Fruit fly (Drosophila melanogaster) whole organism, embryonic: Measurements from ENCODE around the gene Mct1.

ENCODE experiments used
- Antp ChIP-seq: fragments of 200-800 bp; sonication (Bioruptor generic); optimal IDR thresholded peaks from 3 replicates; lab custom pipeline; 2016; ENCODE audit warnings: missing biosample characterization, missing genetic modification characterization
- Bdp1 ChIP-seq: fragments of 200-800 bp; sonication (Bioruptor generic); optimal IDR thresholded peaks from 3 replicates; lab custom pipeline; 2016; ENCODE audit warnings: missing biosample characterization, missing genetic modification characterization
- C15 ChIP-seq: fragments of 200-800 bp; sonication (Bioruptor generic); IDR thresholded peaks from 3 replicates; pipeline ENCODE4 v1.3.6; 2022; ENCODE audit warnings: missing biosample characterization, missing genetic modification characterization
- CG10959 ChIP-seq: fragments of 200-800 bp; sonication (Bioruptor generic); IDR thresholded peaks from 2 replicates; pipeline ENCODE4 v1.3.6; 2022; ENCODE audit warnings: missing biosample characterization, missing genetic modification characterization
- CG11696 ChIP-seq: fragments of 200-800 bp; sonication (Bioruptor generic); IDR thresholded peaks from 2 replicates; pipeline ENCODE4 v1.3.6; 2022; ENCODE audit warnings: missing biosample characterization, missing genetic modification characterization
- CG13894 ChIP-seq: fragments of 200-800 bp; sonication (Bioruptor generic); optimal IDR thresholded peaks from 3 replicates; lab custom pipeline; 2018; ENCODE audit warnings: missing biosample characterization, mild to moderate bottlenecking, missing genetic modification characterization, moderate library complexity
- CG15479 ChIP-seq: fragments of 200-800 bp; sonication (Bioruptor generic); optimal IDR thresholded peaks from 3 replicates; lab custom pipeline; 2019; ENCODE audit warnings: missing biosample characterization, mild to moderate bottlenecking, missing genetic modification characterization, moderate library complexity
- CG1792 ChIP-seq: fragments of 200-800 bp; sonication (Bioruptor generic); optimal IDR thresholded peaks from 2 replicates; lab custom pipeline; 2016; ENCODE audit warnings: missing biosample characterization, missing genetic modification characterization
- CG18011 ChIP-seq: fragments of 200-800 bp; sonication (Bioruptor generic); optimal IDR thresholded peaks from 2 replicates; lab custom pipeline; 2017; ENCODE audit warnings: missing biosample characterization, missing genetic modification characterization, mild to moderate bottlenecking, moderate library complexity, missing genotype
- CG18619 ChIP-seq: fragments of 200-800 bp; sonication (Bioruptor generic); optimal IDR thresholded peaks from 3 replicates; lab custom pipeline; 2017; ENCODE audit warnings: missing biosample characterization, mild to moderate bottlenecking, missing genetic modification characterization
- CG2678 ChIP-seq: fragments of 200-800 bp; sonication (Bioruptor generic); optimal IDR thresholded peaks from 3 replicates; lab custom pipeline; 2019; ENCODE audit warnings: missing biosample characterization, mild to moderate bottlenecking, missing genetic modification characterization, moderate library complexity
- CG2875 ChIP-seq: fragments of 200-800 bp; sonication (Bioruptor generic); optimal IDR thresholded peaks from 2 replicates; lab custom pipeline; 2017; ENCODE audit warnings: missing biosample characterization, mild to moderate bottlenecking, missing genetic modification characterization, missing genetic modification reagents
- CG30020 ChIP-seq: fragments of 200-800 bp; optimal IDR thresholded peaks from 2 replicates; lab custom pipeline; 2019; ENCODE audit warnings: missing biosample characterization, mild to moderate bottlenecking, missing genetic modification characterization, moderate library complexity
- CG3726 ChIP-seq: fragments of 200-800 bp; sonication (Bioruptor generic); IDR thresholded peaks from 3 replicates; pipeline ENCODE4, ENCODE4 v1.3.6; 2022; ENCODE audit warnings: missing biosample characterization, missing genetic modification characterization
- CG4820 ChIP-seq: fragments of 200-800 bp; sonication (Bioruptor generic); optimal IDR thresholded peaks from 3 replicates; lab custom pipeline; 2016; ENCODE audit warnings: missing biosample characterization, missing genetic modification characterization
- CG6791 ChIP-seq: fragments of 200-800 bp; sonication (Bioruptor generic); IDR thresholded peaks from 3 replicates; pipeline ENCODE4 v1.3.6; 2022; ENCODE audit warnings: missing biosample characterization, missing genetic modification characterization; ENCODE audit not compliant: partially characterized antibody
- CG8388 ChIP-seq: fragments of 200-800 bp; sonication (Bioruptor generic); optimal IDR thresholded peaks from 2 replicates; lab custom pipeline; 2019; ENCODE audit warnings: missing biosample characterization, mild to moderate bottlenecking, missing genetic modification characterization, moderate library complexity
- CG9797 ChIP-seq: fragments of 200-800 bp; sonication (Bioruptor generic); optimal IDR thresholded peaks from 3 replicates; lab custom pipeline; 2018; ENCODE audit warnings: missing biosample characterization, mild to moderate bottlenecking, missing genetic modification characterization
- CG9817 ChIP-seq: fragments of 200-800 bp; sonication (Bioruptor generic); optimal IDR thresholded peaks from 2 replicates; lab custom pipeline; 2018; ENCODE audit warnings: missing biosample characterization, mild to moderate bottlenecking, missing genetic modification characterization, moderate library complexity
- D19A ChIP-seq: fragments of 200-800 bp; optimal IDR thresholded peaks from 3 replicates; lab custom pipeline; 2019; ENCODE audit warnings: missing biosample characterization, mild to moderate bottlenecking, missing genetic modification characterization, moderate library complexity
- D19B ChIP-seq: fragments of 200-800 bp; sonication (Bioruptor generic); optimal IDR thresholded peaks from 2 replicates; lab custom pipeline; 2017; ENCODE audit warnings: missing biosample characterization, mild to moderate bottlenecking, missing genetic modification characterization
- Dip2 ChIP-seq: fragments of 200-800 bp; sonication (Bioruptor generic); IDR thresholded peaks from 2 replicates; pipeline ENCODE4 v1.3.6; 2022; ENCODE audit warnings: missing biosample characterization, missing genetic modification characterization
- Dip3 ChIP-seq: fragments of 200-800 bp; sonication (Bioruptor generic); optimal IDR thresholded peaks from 3 replicates; lab custom pipeline; 2016; ENCODE audit warnings: missing biosample characterization, missing genetic modification characterization
- Hey ChIP-seq: fragments of 200-800 bp; sonication (Bioruptor generic); optimal IDR thresholded peaks from 3 replicates; lab custom pipeline; 2018; ENCODE audit warnings: missing biosample characterization, mild to moderate bottlenecking, missing genetic modification characterization
- Lpt ChIP-seq: fragments of >200 bp; optimal IDR thresholded peaks from 2 replicates; lab custom pipeline; 2018; ENCODE audit warnings: missing biosample characterization, missing genetic modification characterization
- Mrtf ChIP-seq: fragments of 200-800 bp; sonication (Bioruptor generic); IDR thresholded peaks from 3 replicates; pipeline ENCODE4 v1.3.6; 2022; ENCODE audit warnings: missing biosample characterization, missing genetic modification characterization
- Nf-YC ChIP-seq: fragments of 200-800 bp; optimal IDR thresholded peaks from 3 replicates; lab custom pipeline; 2019; ENCODE audit warnings: missing biosample characterization, mild to moderate bottlenecking, missing genetic modification characterization, moderate library complexity
- Ravus ChIP-seq: fragments of 200-800 bp; sonication (Bioruptor generic); IDR thresholded peaks from 2 replicates; pipeline ENCODE4 v1.3.6; 2022; ENCODE audit warnings: missing biosample characterization, missing genetic modification characterization
- chif ChIP-seq, 2 experiments: fragments of 200-800 bp; sonication (Bioruptor generic); optimal IDR thresholded peaks; 3 replicates each; lab custom pipeline; 2016; ENCODE audit warnings: missing biosample characterization in 2 of 2, missing genetic modification characterization in 2 of 2
- chm ChIP-seq: fragments of 200-800 bp; sonication (Bioruptor generic); IDR thresholded peaks from 2 replicates; pipeline ENCODE4 v1.3.6; 2022; ENCODE audit warnings: missing biosample characterization, missing genetic modification characterization
- crc ChIP-seq: fragments of 200-800 bp; sonication (Bioruptor generic); optimal IDR thresholded peaks from 2 replicates; lab custom pipeline; 2016; ENCODE audit warnings: missing biosample characterization, missing genetic modification characterization
- ewg ChIP-seq: fragments of 200-800 bp; sonication (Bioruptor generic); optimal IDR thresholded peaks from 3 replicates; lab custom pipeline; 2017; ENCODE audit warnings: mild to moderate bottlenecking, missing biosample characterization, missing genetic modification reagents, missing genetic modification characterization
- hth ChIP-seq: fragments of >200 bp; optimal IDR thresholded peaks from 2 replicates; lab custom pipeline; 2017; ENCODE audit warnings: inconsistent platforms
- jumu ChIP-seq: fragments of 200-800 bp; sonication (Bioruptor generic); optimal IDR thresholded peaks from 3 replicates; lab custom pipeline; 2016; ENCODE audit warnings: missing biosample characterization, missing genetic modification characterization
- ken ChIP-seq: fragments of 200-800 bp; sonication (Bioruptor generic); IDR thresholded peaks from 3 replicates; pipeline ENCODE4 v1.3.6; 2022; ENCODE audit warnings: missing biosample characterization, missing genetic modification characterization
- lov ChIP-seq, 2 experiments: fragments of 200-800 bp in 1 of 2; fragments of >200 bp in 1 of 2; sonication (Bioruptor generic) in 1 of 2; IDR thresholded peaks in 1 of 2; optimal IDR thresholded peaks in 1 of 2; 2 replicates in 1 of 2; 3 replicates in 1 of 2; pipeline versions ENCODE4 v1.3.6 to Lab custom; 2017 to 2022; ENCODE audit warnings: missing biosample characterization in 1 of 2, missing genetic modification characterization in 1 of 2
- nerfin-2 ChIP-seq: fragments of 200-800 bp; sonication (Bioruptor generic); IDR thresholded peaks from 2 replicates; pipeline ENCODE4 v1.3.6; 2022; ENCODE audit warnings: missing biosample characterization, missing genetic modification characterization; ENCODE audit not compliant: partially characterized antibody
- nom ChIP-seq: fragments of 200-800 bp; sonication (Bioruptor generic); optimal IDR thresholded peaks from 2 replicates; lab custom pipeline; 2017; ENCODE audit warnings: missing biosample characterization, missing genetic modification characterization, mild to moderate bottlenecking, moderate library complexity, missing genetic modification reagents
- otp ChIP-seq: fragments of 200-800 bp; sonication (Bioruptor generic); IDR thresholded peaks from 3 replicates; pipeline ENCODE4, ENCODE4 v1.3.6; 2022; ENCODE audit warnings: missing biosample characterization, missing genetic modification characterization
- p53 ChIP-seq: fragments of 200-800 bp; sonication (Bioruptor generic); optimal IDR thresholded peaks from 2 replicates; lab custom pipeline; 2016; ENCODE audit warnings: missing biosample characterization, missing genetic modification characterization
- pum ChIP-seq: fragments of 200-800 bp; sonication (Bioruptor generic); optimal IDR thresholded peaks from 2 replicates; lab custom pipeline; 2016; ENCODE audit warnings: missing biosample characterization, missing genetic modification characterization
- pzg ChIP-seq: fragments of 200-800 bp; sonication (Bioruptor generic); optimal IDR thresholded peaks from 3 replicates; lab custom pipeline; 2018; ENCODE audit warnings: missing biosample characterization, mild to moderate bottlenecking, missing genetic modification characterization, moderate library complexity
- sd ChIP-seq: fragments of 200-800 bp; sonication (Bioruptor generic); optimal IDR thresholded peaks from 3 replicates; lab custom pipeline; 2018; ENCODE audit warnings: missing biosample characterization, mild to moderate bottlenecking, missing genetic modification characterization, moderate library complexity
- sim ChIP-seq: fragments of 200-800 bp; sonication (Bioruptor generic); IDR thresholded peaks from 2 replicates; pipeline ENCODE4 v1.3.6; 2022; ENCODE audit warnings: missing biosample characterization, missing genetic modification characterization
- sisA ChIP-seq: fragments of 200-800 bp; sonication (Bioruptor generic); IDR thresholded peaks from 2 replicates; pipeline ENCODE4 v1.3.6; 2022; ENCODE audit warnings: missing biosample characterization, missing genetic modification characterization
- sug ChIP-seq: fragments of 200-800 bp; optimal IDR thresholded peaks from 2 replicates; lab custom pipeline; 2019; ENCODE audit warnings: missing biosample characterization, mild to moderate bottlenecking, missing genetic modification characterization, moderate library complexity
- unpg ChIP-seq: fragments of 200-800 bp; sonication (Bioruptor generic); optimal IDR thresholded peaks from 3 replicates; lab custom pipeline; 2018; ENCODE audit warnings: missing biosample characterization, mild to moderate bottlenecking, missing genetic modification characterization, moderate library complexity
- usp ChIP-seq: fragments of >200 bp; optimal IDR thresholded peaks from 2 replicates; lab custom pipeline; 2017; ENCODE audit warnings: missing biosample characterization, missing genetic modification characterization
- wdn ChIP-seq: fragments of 200-800 bp; sonication (Bioruptor generic); IDR thresholded peaks from 2 replicates; pipeline ENCODE4 v1.3.6; 2022; ENCODE audit warnings: missing biosample characterization, missing genetic modification characterization
- wor ChIP-seq: fragments of 200-800 bp; sonication (Bioruptor generic); IDR thresholded peaks from 2 replicates; pipeline ENCODE4 v1.3.6; 2022; ENCODE audit warnings: missing biosample characterization, missing genetic modification characterization
- zen2 ChIP-seq: fragments of 200-800 bp; sonication (Bioruptor generic); IDR thresholded peaks from 3 replicates; pipeline ENCODE4 v1.3.6; 2022; ENCODE audit warnings: missing biosample characterization, missing genetic modification characterization; ENCODE audit not compliant: partially characterized antibody

Mct1 gene

DNA sequence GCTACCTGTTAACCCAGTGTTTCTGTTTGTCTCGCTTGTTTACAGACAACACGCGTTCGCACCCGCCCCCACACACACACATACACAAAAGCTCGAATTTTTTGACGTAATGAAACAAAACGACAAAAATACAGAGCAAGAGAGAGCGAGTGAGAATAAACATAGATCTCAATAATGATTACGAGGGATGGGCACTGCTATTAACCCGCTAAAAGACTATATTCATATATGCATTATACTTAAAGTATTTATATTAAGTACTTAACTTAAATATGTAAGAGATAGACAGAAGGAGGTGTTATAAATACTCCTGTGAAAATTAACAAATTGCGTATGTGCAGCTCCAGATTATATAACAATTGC is 47.2 kb upstream of the Mct1 start (continued):
- TF ChIP-seq Dip3 (GFP tag; lab: Kevin White, UChicago) (no peak), Antp (GFP tag; lab: Kevin White, UChicago) (no peak), D19B (GFP tag; lab: Kevin White, UChicago) (no peak), ken (no peak), CG2678 (peak; percentile 68), jumu (GFP tag; lab: Kevin White, UChicago) (no peak), CG18619 (peak; percentile 23), zen2 (no peak), CG3726 (GFP tag; lab: Robert Waterston, UW) (no peak), unpg (GFP tag; lab: Kevin White, UChicago) (peak; percentile 33), D19A (tag; lab: Kevin White, UChicago) (peak; percentile 17), usp (GFP tag; lab: Kevin White, UChicago) (no peak), nom (GFP tag; lab: Kevin White, UChicago) (no peak), hth (lab: Kevin White, UChicago) (no peak), p53 (GFP tag; lab: Kevin White, UChicago) (no peak), sim (no peak), CG1792 (GFP tag; lab: Kevin White, UChicago) (peak; percentile 15), Hey (tag; lab: Kevin White, UChicago) (peak; percentile 66), pzg (GFP tag; lab: Kevin White, UChicago) (no peak), lov (optimal IDR thresholded peaks at IDR 0.05; lab: Kevin White, UChicago) (no peak), lov (GFP tag; IDR thresholded peaks at IDR 0.05; lab: Robert Waterston, UW) (no peak), otp (GFP tag; lab: Robert Waterston, UW) (0 out of 3 replicates have a peak, but pooled peaks have one; percentile 35), wdn (GFP tag; lab: Robert Waterston, UW) (no peak), CG11696 (0 out of 2 replicates have a peak, but pooled peaks have one; percentile 7), nerfin-2 (GFP tag; lab: Robert Waterston, UW) (no peak), CG9797 (no peak), Dip2 (GFP tag; lab: Robert Waterston, UW) (no peak), CG13894 (tag; lab: Kevin White, UChicago) (peak; percentile 41), CG15479 (GFP tag; lab: Kevin White, UChicago) (no peak), CG10959 (GFP tag; lab: Robert Waterston, UW) (no peak), chif (GFP tag; optimal IDR thresholded peaks at IDR 0.05; lab: Kevin White, UChicago) (no peak), sisA (GFP tag; lab: Robert Waterston, UW) (no peak), CG8388 (GFP tag; lab: Kevin White, UChicago) (no peak), CG4820 (GFP tag; lab: Kevin White, UChicago) (no peak), sug (tag; lab: Kevin White, UChicago) (peak; percentile 31), Ravus (GFP tag; lab: Robert Waterston, UW) (no peak), ewg (GFP tag; lab: Kevin White, UChicago) (peak; percentile 23), CG2875 (GFP tag; lab: Kevin White, UChicago) (peak; percentile 68), CG9817 (tag; lab: Kevin White, UChicago) (peak; percentile 36), CG6791 (GFP tag; lab: Robert Waterston, UW) (no peak), chm (peak; percentile 75; the same call in 1 of the 2 replicates), C15 (GFP tag; lab: Robert Waterston, UW) (no peak), Mrtf (no peak), CG18011 (no peak), Bdp1 (peak; percentile 42), pum (no peak), Lpt (no peak), wor (no peak), sd (tag; lab: Kevin White, UChicago) (peak; percentile 46), crc (no peak), Nf-YC (tag; lab: Kevin White, UChicago) (peak; percentile 30), CG30020 (no peak)
